Fruit fly (Drosophila melanogaster): ENCODE measurements around the gene CG7536.

dm6 chrX:18125520-18125919 is 37.2 kb upstream of the CG7536 start:
- TF ChIP-seq CG9948 (tag; optimal IDR thresholded peaks at IDR 0.05) (no peak), Ets98B (GFP tag; IDR thresholded peaks at IDR 0.05) (no peak), CG8159 (tag; optimal IDR thresholded peaks at IDR 0.05) (no peak), EcR (GFP tag; optimal IDR thresholded peaks at IDR 0.05) (no peak), CG17806 (tag; optimal IDR thresholded peaks at IDR 0.05) (no peak), CG10348 (GFP tag; IDR thresholded peaks at IDR 0.05) (no peak)
